Worm (Caenorhabditis elegans) whole organism, dauer: ENCODE measurements around the gene Y39A1C.1.

ENCODE experiments used
- unc-62 ChIP-seq: sonication (generic microtip); optimal IDR thresholded peaks from 2 replicates; lab custom pipeline; 2017; ENCODE audit warnings: missing biosample characterization, missing genetic modification reagents, missing genetic modification characterization

Gene Y39A1C.1

DNA sequence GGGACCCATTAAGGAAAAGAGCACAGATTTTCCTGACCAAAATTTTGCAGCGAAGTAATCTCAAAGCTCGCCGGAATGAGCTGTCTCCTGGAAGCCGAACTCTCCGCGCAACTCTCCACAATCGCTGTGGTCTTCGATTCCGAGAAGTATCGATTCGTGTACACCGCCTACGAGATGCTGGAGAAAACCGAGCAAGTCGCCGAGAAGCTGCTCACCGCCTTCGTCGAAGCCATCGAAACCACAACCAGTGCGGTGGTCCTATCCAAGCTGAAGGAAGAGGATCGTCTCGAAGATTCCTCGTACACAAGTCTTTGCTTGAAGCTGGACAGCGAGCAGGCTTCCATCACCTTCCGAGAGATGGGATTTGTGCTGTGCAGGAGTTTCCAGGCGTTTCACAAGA lies 15.6 kb downstream of the Y39A1C.1 start:
- TF ChIP-seq unc-62 (GFP tag; lab: Kevin White, UChicago) = no peak

DNA sequence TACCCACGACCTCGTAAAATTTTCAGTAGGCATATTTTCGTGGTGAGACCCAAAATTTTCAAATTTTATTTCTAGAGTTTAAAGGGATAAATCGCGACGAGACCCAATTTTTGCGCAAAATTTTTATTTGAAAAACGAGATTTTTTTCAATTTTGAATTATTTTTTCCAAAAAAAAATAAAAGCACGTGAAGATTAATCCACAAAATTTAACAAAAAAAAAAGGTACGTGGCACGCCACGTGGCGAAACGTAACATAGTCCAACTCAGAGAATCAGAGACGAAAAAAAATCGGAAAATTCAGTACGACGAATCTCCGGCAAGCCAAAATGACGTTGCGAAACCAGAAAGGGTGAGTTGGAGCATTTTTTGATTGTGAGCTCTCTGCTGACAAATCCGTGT lies 19.9 kb downstream of the Y39A1C.1 start, which contains the start of gene C44B9.2:
C44B9.2 (plus strand) TSS at position 301 of the 400 bp plus-strand sequence.
- no peak for TF ChIP-seq unc-62 (GFP tag; lab: Kevin White, UChicago)

DNA sequence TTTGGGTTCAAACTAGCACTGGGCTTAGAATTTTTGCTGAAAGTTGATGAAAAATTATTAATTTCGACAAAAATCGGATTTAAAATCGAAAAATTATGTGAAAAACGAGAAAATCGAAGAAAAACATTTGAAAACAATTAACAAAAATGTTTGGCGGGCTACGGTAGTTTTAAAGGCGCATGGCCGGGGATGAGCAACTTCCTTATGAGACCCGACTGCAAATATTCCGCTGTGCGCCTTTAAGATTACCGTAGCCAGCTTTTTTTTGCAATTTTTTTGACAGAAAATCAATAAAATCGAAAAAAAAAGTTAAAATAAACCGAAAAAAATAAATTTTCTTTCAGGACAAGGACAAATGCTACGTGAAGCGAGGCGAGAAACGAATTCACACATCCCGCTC lies 22.3 kb downstream of the Y39A1C.1 start:
- no peak for TF ChIP-seq unc-62 (GFP tag; lab: Kevin White, UChicago)

DNA sequence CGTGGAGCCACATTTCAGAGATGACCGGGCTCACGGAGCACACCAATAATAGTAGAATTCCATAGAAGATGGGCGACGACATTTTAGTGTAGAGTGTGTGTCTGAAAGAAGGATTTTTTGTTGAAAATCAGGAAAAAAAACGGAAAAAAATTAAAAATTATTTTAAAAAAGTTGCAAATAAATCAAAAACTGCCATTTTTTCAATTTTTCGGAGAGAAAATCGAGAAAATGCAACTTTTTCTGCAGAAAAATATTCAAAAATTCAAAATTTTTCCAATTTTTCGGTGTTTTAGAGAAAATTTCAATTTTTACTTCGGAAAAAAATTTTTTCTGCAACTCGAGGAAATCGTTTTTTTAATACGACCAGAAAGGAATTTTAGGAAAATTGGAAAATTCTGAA lies 24.8 kb downstream of the Y39A1C.1 start, which contains the start of gene C44B9.3:
C44B9.3 (minus strand) TSS at position 101 of the 400 bp plus-strand sequence.
- TF ChIP-seq unc-62 (GFP tag; lab: Kevin White, UChicago) = no peak

DNA sequence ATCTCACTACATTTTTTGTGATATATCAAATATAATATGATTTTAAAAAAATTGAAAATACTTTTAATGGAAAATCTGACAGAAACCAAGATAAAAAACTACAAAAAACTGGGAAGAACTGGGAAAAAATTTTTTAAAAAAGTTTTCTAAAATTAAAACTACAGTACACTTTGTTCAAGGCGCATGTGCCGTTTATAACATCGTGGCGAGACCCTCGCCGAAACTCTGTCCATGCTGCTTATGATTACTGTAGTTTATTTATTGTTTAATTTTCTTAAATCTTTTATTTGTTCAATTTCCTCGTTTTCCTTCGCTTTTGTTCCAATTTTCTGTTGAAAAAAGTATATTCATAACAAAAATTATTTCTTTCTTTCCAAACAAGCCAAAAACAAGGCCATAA lies 26.2 kb downstream of the Y39A1C.1 start, which contains the start of gene athp-1:
athp-1 (plus strand) TSS at position 305 of the 400 bp plus-strand sequence.
- no peak for TF ChIP-seq unc-62 (GFP tag; lab: Kevin White, UChicago)

ce11 chrIII:10881996-10882395 lies 26.7 kb downstream of the Y39A1C.1 start:
- TF ChIP-seq unc-62 (GFP tag; lab: Kevin White, UChicago) = no peak

- TF ChIP-seq unc-62 (GFP tag; lab: Kevin White, UChicago) = no peak
These were observed 33.6 kb downstream of the Y39A1C.1 start for ce11 chrIII:10888824-10889223.

ce11 chrIII:10894220-10894619 lies 39.0 kb downstream of the Y39A1C.1 start, which contains the start of gene fbxb-87:
Gene fbxb-87, plus strand, starts transcription at chrIII:10894520.
- no peak for TF ChIP-seq unc-62 (GFP tag; lab: Kevin White, UChicago)

DNA sequence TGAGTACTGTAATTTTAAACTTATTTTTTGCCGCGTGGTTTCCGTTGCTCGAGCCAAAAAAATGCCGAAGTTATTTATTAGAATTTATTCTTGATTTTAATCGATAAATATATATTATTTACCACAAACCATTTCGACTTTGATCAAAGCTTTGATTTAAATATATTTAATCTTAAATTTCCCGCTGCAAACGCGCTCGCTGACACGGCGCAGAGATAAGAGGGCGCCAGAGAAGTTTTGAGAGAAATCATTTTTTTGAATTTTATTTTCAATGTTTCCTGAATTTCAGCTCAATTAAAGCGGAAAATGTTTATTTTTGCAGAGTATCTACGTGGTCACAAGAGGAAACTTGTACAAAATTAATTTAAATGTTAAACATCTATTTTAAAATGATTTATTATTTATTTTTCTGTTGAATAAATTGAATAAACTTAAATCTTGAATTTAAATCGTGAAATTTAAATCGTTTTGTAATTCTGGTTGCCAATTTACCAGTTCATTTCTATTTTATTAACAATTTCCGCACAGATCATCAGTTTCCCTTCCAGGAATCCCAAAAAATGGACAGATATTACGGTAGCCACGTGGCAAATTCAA lies 40.7 kb downstream of the Y39A1C.1 start, which contains the start of gene com-1:
com-1 (plus strand) TSS at position 547 of the 597 bp plus-strand sequence.
- TF ChIP-seq unc-62 (GFP tag; lab: Kevin White, UChicago) = no peak

DNA sequence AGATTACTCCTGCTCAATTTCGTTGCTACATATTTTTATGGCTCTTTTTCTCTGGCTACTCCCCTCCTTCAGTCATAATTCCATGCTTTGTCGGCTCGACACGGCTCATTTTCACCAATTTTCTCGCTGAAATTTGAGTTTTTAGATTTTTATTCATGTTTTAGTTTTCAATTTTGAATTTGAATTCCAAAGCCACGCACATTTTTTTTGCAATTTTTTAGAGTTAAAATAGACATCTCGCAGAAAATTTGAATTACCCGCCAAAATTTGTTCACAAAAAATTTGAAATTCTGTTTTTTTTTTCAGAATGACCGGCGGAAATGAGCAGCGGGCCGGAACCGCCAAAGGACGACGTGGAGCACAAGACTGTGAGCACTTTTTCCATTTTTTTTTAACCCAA lies 47.1 kb downstream of the Y39A1C.1 start, which contains the start of gene unc-119:
unc-119 (plus strand) TSS at position 301 of the 400 bp plus-strand sequence.
- no peak for TF ChIP-seq unc-62 (GFP tag; lab: Kevin White, UChicago)

- no peak for TF ChIP-seq unc-62 (GFP tag; lab: Kevin White, UChicago)
These were observed 47.9 kb downstream of the Y39A1C.1 start for ce11 chrIII:10903009-10903609.

DNA sequence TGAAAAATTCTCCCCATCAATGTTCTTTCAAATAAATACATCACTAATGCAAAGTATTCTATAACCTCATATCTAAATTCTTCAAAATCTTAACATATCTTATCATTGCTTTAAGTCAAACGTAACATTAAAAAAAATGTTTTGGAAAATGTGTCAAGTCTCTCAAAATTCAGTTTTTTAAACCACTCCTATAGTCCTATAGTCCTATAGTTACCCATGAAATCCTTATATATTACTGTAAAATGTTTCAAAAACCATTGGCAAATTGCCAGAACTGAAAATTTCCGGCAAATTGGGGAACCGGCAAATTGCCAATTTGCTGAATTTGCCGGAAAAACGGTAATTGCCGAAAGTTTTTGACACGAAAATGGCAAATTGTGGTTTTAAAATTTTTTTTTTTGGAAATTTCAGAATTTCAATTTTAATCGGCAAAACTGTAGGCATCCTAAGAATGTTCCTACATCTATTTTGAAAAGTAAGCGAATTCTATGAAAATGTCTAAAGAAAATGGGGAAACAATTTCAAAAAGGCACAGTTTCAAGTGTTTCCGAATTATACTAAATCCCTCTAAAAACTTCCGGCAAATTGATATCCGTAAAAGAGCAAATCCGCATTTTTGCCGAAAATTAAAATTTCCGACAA lies 49.2 kb downstream of the Y39A1C.1 start:
- no peak for TF ChIP-seq unc-62 (GFP tag; lab: Kevin White, UChicago)

DNA sequence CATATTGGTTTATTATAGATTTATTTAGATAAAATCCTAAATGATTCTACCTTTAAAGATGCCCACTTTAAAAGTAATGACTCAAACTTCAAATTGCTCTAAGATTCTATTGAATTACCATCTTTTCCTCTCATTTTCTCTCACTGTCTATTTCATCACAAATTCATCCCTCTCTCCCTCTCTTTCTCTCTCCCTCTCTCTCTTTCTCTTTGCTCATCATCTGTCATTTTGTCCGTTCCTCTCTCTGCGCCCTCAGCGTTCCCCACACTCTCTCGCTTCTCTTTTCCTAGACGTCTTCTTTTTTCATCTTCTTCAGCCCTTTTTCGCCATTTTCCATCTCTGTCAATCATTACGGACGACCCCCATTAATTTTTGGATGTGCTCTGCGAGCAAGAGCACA lies 49.9 kb downstream of the Y39A1C.1 start:
- TF ChIP-seq unc-62 (GFP tag; lab: Kevin White, UChicago) = no peak

- TF ChIP-seq unc-62 (GFP tag; lab: Kevin White, UChicago) = no peak
These were observed 51.1 kb downstream of the Y39A1C.1 start for ce11 chrIII:10906325-10906724.
